Fruit fly (Drosophila melanogaster) whole organism, adult: ENCODE measurements around the gene CG6696.

Experiments used
- CG11617 ChIP-seq: fragments of 200-800 bp; sonication (Bioruptor generic); optimal IDR thresholded peaks from 2 replicates; lab custom pipeline; 2017; ENCODE audit warnings: mild to moderate bottlenecking, missing biosample characterization, missing genetic modification reagents, missing genetic modification characterization
- CG12768 ChIP-seq: fragments of 200-800 bp; sonication (Bioruptor generic); optimal IDR thresholded peaks from 2 replicates; lab custom pipeline; 2017; ENCODE audit warnings: missing biosample characterization, missing genetic modification characterization, mild to moderate bottlenecking, moderate library complexity, missing genetic modification reagents
- CG14711 ChIP-seq: fragments of 200-800 bp; sonication (Bioruptor generic); optimal IDR thresholded peaks from 2 replicates; lab custom pipeline; 2018; ENCODE audit warnings: missing biosample characterization, mild to moderate bottlenecking, missing genetic modification characterization, moderate library complexity
- CG1620 ChIP-seq: fragments of 200-800 bp; sonication (Bioruptor generic); optimal IDR thresholded peaks from 2 replicates; lab custom pipeline; 2016; ENCODE audit warnings: missing biosample characterization, missing genetic modification characterization
- CG33017 ChIP-seq: fragments of 200-800 bp; sonication (Bioruptor generic); optimal IDR thresholded peaks from 2 replicates; lab custom pipeline; 2018; ENCODE audit warnings: missing biosample characterization, mild to moderate bottlenecking, missing genetic modification characterization, moderate library complexity
- CG5204 ChIP-seq: fragments of 200-800 bp; sonication (Bioruptor generic); optimal IDR thresholded peaks from 2 replicates; lab custom pipeline; 2016; ENCODE audit warnings: missing biosample characterization, missing genetic modification characterization
- CG7045 ChIP-seq: fragments of 200-800 bp; sonication (Bioruptor generic); optimal IDR thresholded peaks from 2 replicates; lab custom pipeline; 2017; ENCODE audit warnings: missing biosample characterization, mild to moderate bottlenecking, missing genetic modification characterization
- CG7101 ChIP-seq: fragments of 200-800 bp; sonication (Bioruptor generic); optimal IDR thresholded peaks from 2 replicates; lab custom pipeline; 2018; ENCODE audit warnings: missing biosample characterization, mild to moderate bottlenecking, missing genetic modification characterization, moderate library complexity
- Clk ChIP-seq: fragments of 200-800 bp; sonication (Bioruptor generic); optimal IDR thresholded peaks from 2 replicates; lab custom pipeline; 2017; ENCODE audit warnings: missing biosample characterization, missing genetic modification characterization
- Crg-1 ChIP-seq: fragments of 200-800 bp; sonication (Bioruptor generic); optimal IDR thresholded peaks from 2 replicates; lab custom pipeline; 2016; ENCODE audit warnings: missing biosample characterization, missing genetic modification characterization
- Hr96 ChIP-seq: fragments of 200-800 bp; sonication (Bioruptor generic); optimal IDR thresholded peaks from 2 replicates; lab custom pipeline; 2016; ENCODE audit warnings: missing biosample characterization, missing genetic modification characterization
- Mnt ChIP-seq: fragments of 200-800 bp; sonication (Bioruptor generic); optimal IDR thresholded peaks from 2 replicates; lab custom pipeline; 2016; ENCODE audit warnings: missing biosample characterization, mild to moderate bottlenecking, missing genetic modification characterization
- bab1 ChIP-seq: fragments of 200-800 bp; sonication (Bioruptor generic); optimal IDR thresholded peaks from 3 replicates; lab custom pipeline; 2019; ENCODE audit warnings: missing biosample characterization, mild to moderate bottlenecking, missing genetic modification characterization, moderate library complexity
- cic ChIP-seq: fragments of 200-800 bp; sonication (Bioruptor generic); optimal IDR thresholded peaks from 2 replicates; lab custom pipeline; 2017; ENCODE audit warnings: missing biosample characterization, mild to moderate bottlenecking, missing genetic modification characterization, moderate library complexity
- cnc ChIP-seq, 2 experiments: fragments of >200 bp; optimal IDR thresholded peaks; 2 replicates each; lab custom pipeline; 2017
- kay ChIP-seq: fragments of 200-800 bp; sonication (Bioruptor generic); peaks from one replicate; lab custom pipeline; 2016; ENCODE audit warnings: missing biosample characterization, missing genetic modification characterization, borderline replicate concordance
- ovo ChIP-seq: fragments of 200-800 bp; sonication (Bioruptor generic); optimal IDR thresholded peaks from 2 replicates; lab custom pipeline; 2016; ENCODE audit warnings: missing biosample characterization, missing genetic modification characterization
- pad ChIP-seq: fragments of 200-800 bp; sonication (Bioruptor generic); optimal IDR thresholded peaks from 3 replicates; lab custom pipeline; 2017; ENCODE audit warnings: missing biosample characterization, missing genetic modification characterization, mild to moderate bottlenecking, moderate library complexity, missing genetic modification reagents
- tj ChIP-seq: fragments of 200-800 bp; sonication (Bioruptor generic); optimal IDR thresholded peaks from 3 replicates; lab custom pipeline; 2017; ENCODE audit warnings: missing biosample characterization, mild to moderate bottlenecking, missing genetic modification characterization, moderate library complexity
- toe ChIP-seq: fragments of 200-800 bp; sonication (Bioruptor generic); optimal IDR thresholded peaks from 2 replicates; lab custom pipeline; 2016; ENCODE audit warnings: missing biosample characterization, missing genetic modification characterization

The CG6696 gene

dm6 chrX:18644890-18645289 lies 17.1 kb downstream of the CG6696 start:
- TF ChIP-seq bab1 (peak; percentile 46), CG1620 (GFP tag; lab: Kevin White, UChicago) (peak; percentile 28), CG7101 (tag; lab: Kevin White, UChicago) (peak; percentile 89), CG7045 (GFP tag; lab: Kevin White, UChicago) (peak; percentile 33), toe (GFP tag; lab: Kevin White, UChicago) (peak; percentile 54), Mnt (GFP tag; lab: Kevin White, UChicago) (peak; percentile 58), CG14711 (tag; lab: Kevin White, UChicago) (peak; percentile 79), Crg-1 (GFP tag; lab: Kevin White, UChicago) (no peak), CG11617 (GFP tag; lab: Kevin White, UChicago) (peak; percentile 67), tj (GFP tag; lab: Kevin White, UChicago) (peak; percentile 26), CG12768 (peak; percentile 64), CG33017 (peak; percentile 78), kay (GFP tag; lab: Kevin White, UChicago) (no peak), ovo (peak; percentile 10), pad (GFP tag; lab: Kevin White, UChicago) (peak; percentile 60), Clk (GFP tag; lab: Kevin White, UChicago) (peak; percentile 5), CG5204 (no peak), cnc (optimal IDR thresholded peaks at IDR 0.05; lab: Kevin White, UChicago) (no peak), cic (peak; percentile 25), Hr96 (GFP tag; lab: Kevin White, UChicago) (peak; percentile 76)

- TF ChIP-seq pad (GFP tag; lab: Kevin White, UChicago) (no peak), toe (GFP tag; lab: Kevin White, UChicago) (no peak), Hr96 (GFP tag; lab: Kevin White, UChicago) (no peak)
Observed at dm6 chrX:18643057-18643656, 18.8 kb downstream of the CG6696 start.

dm6 chrX:18636275-18636947 lies 25.5 kb downstream of the CG6696 start:
- TF ChIP-seq ovo (no peak), cic (no peak), CG14711 (tag; lab: Kevin White, UChicago) (no peak), CG11617 (GFP tag; lab: Kevin White, UChicago) (no peak), cnc (optimal IDR thresholded peaks at IDR 0.05; lab: Kevin White, UChicago) (no peak), pad (GFP tag; lab: Kevin White, UChicago) (no peak), kay (GFP tag; lab: Kevin White, UChicago) (no peak), CG7045 (GFP tag; lab: Kevin White, UChicago) (no peak)

- TF ChIP-seq CG33017, result no peak
- peak; percentile 28 for TF ChIP-seq ovo
- no peak for TF ChIP-seq tj (GFP tag; lab: Kevin White, UChicago)
- no peak for TF ChIP-seq toe (GFP tag; lab: Kevin White, UChicago)
- TF ChIP-seq CG12768, result no peak
- TF ChIP-seq Crg-1 (GFP tag; lab: Kevin White, UChicago), result no peak
- TF ChIP-seq CG1620 (GFP tag; lab: Kevin White, UChicago), result peak; percentile 50
- no peak for TF ChIP-seq CG11617 (GFP tag; lab: Kevin White, UChicago)
- peak; percentile 2 for TF ChIP-seq bab1
- no peak for TF ChIP-seq CG5204
- no peak for TF ChIP-seq CG14711 (tag; lab: Kevin White, UChicago)
- no peak for TF ChIP-seq Hr96 (GFP tag; lab: Kevin White, UChicago)
- peak; percentile 19 for TF ChIP-seq Mnt (GFP tag; lab: Kevin White, UChicago)
- TF ChIP-seq cic, result no peak
- no peak for TF ChIP-seq cnc (optimal IDR thresholded peaks at IDR 0.05; lab: Kevin White, UChicago)
- TF ChIP-seq CG7101 (tag; lab: Kevin White, UChicago), result peak; percentile 4
- no peak for TF ChIP-seq CG7045 (GFP tag; lab: Kevin White, UChicago)
- no peak for TF ChIP-seq pad (GFP tag; lab: Kevin White, UChicago)
Observed at dm6 chrX:18635118-18635552, 26.8 kb downstream of the CG6696 start.

- peak; percentile 98 for TF ChIP-seq tj (GFP tag; lab: Kevin White, UChicago)
- no peak for TF ChIP-seq CG5204
Observed at dm6 chrX:18634716-18635115, 27.2 kb downstream of the CG6696 start, which contains the start of gene wgn. Gene wgn, minus strand, starts transcription at chrX:18634908.

dm6 chrX:18630990-18631389 lies 31.0 kb downstream of the CG6696 start:
- no peak for TF ChIP-seq CG14711 (tag; lab: Kevin White, UChicago)
- no peak for TF ChIP-seq CG7045 (GFP tag; lab: Kevin White, UChicago)
- TF ChIP-seq CG33017, result no peak
- no peak for TF ChIP-seq Clk (GFP tag; lab: Kevin White, UChicago)
- no peak for TF ChIP-seq CG7101 (tag; lab: Kevin White, UChicago)
- no peak for TF ChIP-seq kay (GFP tag; lab: Kevin White, UChicago)
- no peak for TF ChIP-seq Crg-1 (GFP tag; lab: Kevin White, UChicago)
- TF ChIP-seq CG12768, result no peak
- no peak for TF ChIP-seq CG11617 (GFP tag; lab: Kevin White, UChicago)
- TF ChIP-seq cnc (optimal IDR thresholded peaks at IDR 0.05; lab: Kevin White, UChicago), result no peak
- TF ChIP-seq CG1620 (GFP tag; lab: Kevin White, UChicago), result no peak
- no peak for TF ChIP-seq ovo
- TF ChIP-seq bab1, result no peak
- no peak for TF ChIP-seq toe (GFP tag; lab: Kevin White, UChicago)
- TF ChIP-seq cic, result no peak
- TF ChIP-seq pad (GFP tag; lab: Kevin White, UChicago), result no peak
- no peak for TF ChIP-seq Hr96 (GFP tag; lab: Kevin White, UChicago)
- no peak for TF ChIP-seq CG5204
- TF ChIP-seq Mnt (GFP tag; lab: Kevin White, UChicago), result no peak
- TF ChIP-seq tj (GFP tag; lab: Kevin White, UChicago), result no peak
